Worm (Caenorhabditis elegans) whole organism, dauer: ENCODE data around the gene aco-1.

ENCODE experiments used
- unc-62 ChIP-seq: sonication (generic microtip); optimal IDR thresholded peaks from 2 replicates; lab custom pipeline; 2017; ENCODE audit warnings: missing biosample characterization, missing genetic modification reagents, missing genetic modification characterization

aco-1 gene

ce11 chrX:11329424-11329823 lies 10.2 kb upstream of the aco-1 start, which contains the start of gene npr-9:
TSS of gene npr-9 (plus strand) at chrX:11329724.
- no peak for TF ChIP-seq unc-62 (GFP tag; lab: Kevin White, UChicago)

DNA sequence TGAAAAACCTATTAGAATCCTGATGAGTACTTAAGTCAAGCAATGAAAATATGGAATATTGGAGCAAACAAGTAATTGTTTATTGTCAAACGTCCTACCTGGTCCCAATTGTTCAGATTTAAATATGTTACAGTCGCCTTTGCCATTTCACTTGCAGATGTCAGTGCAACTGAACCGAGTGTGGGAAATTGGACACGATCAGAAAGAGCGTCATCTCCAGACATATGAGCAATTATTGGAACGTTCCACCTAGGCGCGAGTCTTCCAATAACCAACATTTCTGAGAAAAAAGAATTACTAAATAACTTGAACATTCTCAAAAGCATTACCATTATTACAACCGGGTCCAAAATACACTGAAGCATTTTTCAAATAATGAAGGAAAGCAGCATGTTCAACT lies 2.6 kb upstream of the aco-1 start:
- TF ChIP-seq unc-62 (GFP tag; lab: Kevin White, UChicago): no peak

DNA sequence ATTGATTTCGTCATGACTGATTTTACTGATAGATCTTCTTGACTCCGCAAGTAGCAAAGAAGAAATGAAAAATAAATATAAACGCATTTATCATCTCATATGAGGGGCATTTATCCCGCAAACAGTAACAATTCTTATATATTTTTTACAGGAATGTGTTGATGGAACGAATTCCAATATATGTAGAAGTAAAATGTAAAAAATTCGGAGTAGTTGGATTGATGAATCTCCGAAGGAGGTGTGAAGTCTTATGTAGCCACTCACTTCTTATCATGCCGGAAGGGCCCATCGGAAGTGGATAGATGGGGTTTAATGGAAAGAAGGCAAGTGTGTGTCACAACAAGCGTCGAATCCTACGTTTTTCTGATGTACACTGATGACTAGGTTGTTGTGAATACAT lies 1.9 kb upstream of the aco-1 start, which contains the start of gene gcy-9:
Gene gcy-9, minus strand, starts transcription at position 101 of the 400 bp plus-strand sequence.
- TF ChIP-seq unc-62 (GFP tag; lab: Kevin White, UChicago): no peak

DNA sequence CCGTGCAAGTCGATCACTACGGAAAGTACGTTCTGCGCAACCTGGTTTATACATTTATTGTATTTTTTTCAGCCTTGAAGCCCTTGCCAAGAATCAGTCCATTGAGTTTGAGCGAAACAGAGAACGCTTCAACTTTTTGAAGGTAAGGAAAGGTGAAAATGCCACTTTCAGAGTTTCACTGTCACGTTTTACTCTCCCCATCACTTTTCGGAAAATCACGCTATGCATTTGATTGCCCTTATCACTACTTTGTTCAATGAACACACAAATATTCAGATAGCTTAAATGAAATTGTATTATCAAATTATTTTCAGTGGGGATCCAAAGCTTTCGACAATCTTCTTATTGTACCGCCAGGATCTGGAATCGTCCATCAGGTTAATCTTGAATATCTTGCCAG lies 804 bp downstream of the aco-1 start:
- no peak for TF ChIP-seq unc-62 (GFP tag; lab: Kevin White, UChicago)

DNA sequence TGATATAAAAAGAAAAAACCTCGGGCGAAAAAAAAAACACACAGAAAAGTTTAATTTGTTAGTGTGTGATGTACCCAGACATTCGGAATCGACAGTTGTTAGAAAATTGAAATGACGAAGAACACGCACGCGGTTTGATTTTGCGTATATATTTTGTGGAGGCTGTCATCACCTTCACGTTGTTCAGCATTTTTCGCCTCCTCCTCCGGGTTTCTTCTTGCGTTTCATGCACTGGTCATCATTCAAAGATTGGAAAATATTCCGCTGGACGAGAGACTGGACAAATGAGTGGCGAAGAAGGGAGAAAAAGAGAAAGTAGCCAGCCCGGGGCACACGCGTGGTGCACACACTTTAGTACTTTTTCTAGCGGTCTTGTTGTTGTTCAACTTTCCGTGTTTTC lies 5.2 kb downstream of the aco-1 start:
- TF ChIP-seq unc-62 (GFP tag; lab: Kevin White, UChicago): no peak

DNA sequence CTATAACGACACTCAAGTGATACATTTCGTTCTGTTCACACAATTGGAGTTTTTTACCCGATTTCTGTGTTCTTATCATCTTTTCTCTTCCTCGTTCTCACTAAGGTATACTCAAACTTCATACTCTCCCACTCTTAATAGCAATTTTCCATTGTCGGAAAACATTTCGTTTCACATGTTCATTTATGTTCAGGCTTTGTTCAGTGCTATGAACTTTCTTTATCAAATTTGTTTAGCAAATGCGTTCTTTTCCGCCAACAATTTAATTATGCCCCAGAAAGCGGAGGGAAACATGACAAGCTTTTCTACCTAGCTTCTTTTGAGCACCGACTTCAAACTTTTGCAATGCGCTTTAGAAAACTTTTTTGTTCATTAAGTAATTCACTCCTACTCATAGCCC lies 5.8 kb downstream of the aco-1 start:
- TF ChIP-seq unc-62 (GFP tag; lab: Kevin White, UChicago): no peak

ce11 chrX:11346155-11346554 lies 6.5 kb downstream of the aco-1 start, which contains the start of gene oct-2:
TSS of gene oct-2 (plus strand) at chrX:11346455.
- TF ChIP-seq unc-62 (GFP tag; lab: Kevin White, UChicago): no peak

ce11 chrX:11351288-11351687 lies 11.6 kb downstream of the aco-1 start:
- no peak for TF ChIP-seq unc-62 (GFP tag; lab: Kevin White, UChicago)

- TF ChIP-seq unc-62 (GFP tag; lab: Kevin White, UChicago): no peak
These were observed 12.2 kb downstream of the aco-1 start, which contains the start of gene pgp-3 for ce11 chrX:11351856-11352255. TSS of gene pgp-3 (plus strand) at chrX:11352156.

- TF ChIP-seq unc-62 (GFP tag; lab: Kevin White, UChicago): no peak
These were observed 16.2 kb downstream of the aco-1 start for ce11 chrX:11355856-11356255.

- no peak for TF ChIP-seq unc-62 (GFP tag; lab: Kevin White, UChicago)
These were observed 17.8 kb downstream of the aco-1 start, which contains the start of gene pgp-4 for ce11 chrX:11357516-11357915. TSS of gene pgp-4 (plus strand) at chrX:11357816.

DNA sequence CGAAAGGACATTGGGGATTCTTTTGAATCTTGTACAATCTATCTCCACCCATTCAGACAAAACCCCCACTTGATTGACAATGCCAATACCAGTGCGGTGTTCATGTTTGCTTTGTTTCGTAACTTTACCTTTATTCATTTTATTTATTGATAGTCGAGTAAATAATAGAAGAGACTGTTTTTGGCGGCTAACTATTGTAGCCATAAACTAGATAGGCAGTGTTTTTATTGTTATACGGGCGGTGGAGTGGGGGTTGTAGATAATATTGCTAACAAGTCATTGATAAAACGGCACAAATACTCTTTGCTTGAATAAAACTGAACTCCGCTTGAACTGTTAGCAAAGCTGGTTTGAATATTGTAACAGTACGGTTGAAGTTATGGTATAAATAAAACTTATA lies 25.2 kb downstream of the aco-1 start:
- TF ChIP-seq unc-62 (GFP tag; lab: Kevin White, UChicago): no peak

- no peak for TF ChIP-seq unc-62 (GFP tag; lab: Kevin White, UChicago)
These were observed 26.3 kb downstream of the aco-1 start for ce11 chrX:11365995-11366394.

DNA sequence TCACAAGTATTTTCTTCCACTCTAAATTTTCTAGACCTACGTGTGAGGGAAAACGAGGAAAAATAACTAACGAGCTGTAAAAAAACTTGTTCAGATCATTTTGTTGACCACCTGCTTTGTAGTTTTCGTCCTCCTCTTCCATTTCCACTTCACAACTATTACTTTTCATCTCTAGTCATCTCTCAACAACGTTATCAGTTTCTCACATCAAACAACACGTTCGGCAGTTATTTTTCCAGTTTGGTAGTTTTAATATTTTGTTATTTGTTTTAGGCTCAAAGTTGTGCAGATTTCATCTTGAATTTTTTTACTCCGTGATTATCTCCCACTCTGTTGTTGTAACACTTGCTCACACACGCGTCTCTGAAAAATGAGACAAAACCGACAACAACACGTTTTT lies 27.4 kb downstream of the aco-1 start:
- no peak for TF ChIP-seq unc-62 (GFP tag; lab: Kevin White, UChicago)

DNA sequence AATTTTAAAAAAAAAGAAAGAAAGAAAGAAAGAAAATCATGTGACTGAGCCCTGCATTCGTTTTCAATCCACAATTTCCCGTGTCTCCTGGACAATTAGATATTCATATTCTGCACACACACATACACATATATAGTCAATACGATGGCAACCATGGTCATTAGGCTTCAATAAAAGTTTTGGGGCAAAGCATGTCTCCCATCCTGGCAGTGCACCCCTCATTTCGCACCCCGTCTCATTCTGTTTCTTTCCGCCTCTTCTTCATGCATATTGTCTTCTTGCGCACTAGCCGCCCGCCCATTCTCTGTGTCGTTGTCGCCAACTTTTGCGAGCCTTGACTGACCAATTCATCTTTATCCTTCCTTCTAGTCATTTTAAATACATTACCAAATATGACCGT lies 28.0 kb downstream of the aco-1 start:
- no peak for TF ChIP-seq unc-62 (GFP tag; lab: Kevin White, UChicago)

DNA sequence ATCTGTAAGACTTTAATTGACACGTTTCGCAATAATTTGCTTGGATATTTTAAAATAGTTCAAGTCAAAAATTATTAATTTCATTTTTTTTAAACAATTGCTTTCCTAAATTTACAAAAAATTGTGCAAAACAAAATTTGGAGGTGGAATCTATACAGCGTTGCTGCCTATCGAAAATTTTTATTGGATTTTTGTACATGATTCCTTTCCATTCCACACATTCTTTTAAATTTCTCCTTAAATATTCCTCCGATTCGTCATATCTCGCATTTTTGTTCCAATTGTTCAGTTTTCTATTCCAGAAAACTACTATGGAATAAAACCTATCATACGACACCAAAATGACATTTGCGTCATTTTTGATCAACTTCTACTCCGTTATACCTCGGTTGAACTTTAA lies 28.7 kb downstream of the aco-1 start, which contains the start of gene ttyh-1:
Gene ttyh-1, plus strand, starts transcription at position 301 of the 400 bp plus-strand sequence.
- no peak for TF ChIP-seq unc-62 (GFP tag; lab: Kevin White, UChicago)

ce11 chrX:11368845-11369244 lies 29.2 kb downstream of the aco-1 start:
- no peak for TF ChIP-seq unc-62 (GFP tag; lab: Kevin White, UChicago)

DNA sequence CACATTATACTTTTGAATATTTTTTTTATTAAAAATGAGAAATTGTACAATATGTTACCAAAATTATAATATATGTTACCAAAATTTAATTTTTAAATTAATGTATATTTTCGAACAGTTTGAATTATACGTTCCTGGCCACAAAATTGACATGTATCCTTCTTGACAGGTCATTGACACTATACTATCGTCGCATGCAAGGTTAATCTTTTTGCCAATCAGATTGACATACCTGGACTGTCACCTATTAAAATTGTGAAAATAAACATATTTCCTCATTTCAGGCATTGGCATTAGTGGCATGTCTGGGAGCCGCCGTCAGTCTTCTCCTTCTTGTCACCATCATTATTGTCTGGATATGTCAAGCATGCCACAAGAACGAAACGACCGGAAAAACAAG lies 30.4 kb downstream of the aco-1 start:
- TF ChIP-seq unc-62 (GFP tag; lab: Kevin White, UChicago): no peak
